Fruit fly (Drosophila melanogaster): ENCODE results near the gene Ho.

The Ho gene

dm6 chr3R:11649449-11649848, 30.1 kb upstream of the Ho start (continued):
- TF ChIP-seq CG5953 (GFP tag; IDR thresholded peaks at IDR 0.05), result peak; percentile 95
- peak; percentile 97 for TF ChIP-seq ab (GFP tag; optimal IDR thresholded peaks at IDR 0.05)
- TF ChIP-seq ftz-f1 (GFP tag; optimal IDR thresholded peaks at IDR 0.05), result peak; percentile 63
- TF ChIP-seq vfl (GFP tag; optimal IDR thresholded peaks at IDR 0.05), result peak; percentile 97
- TF ChIP-seq BtbVII (GFP tag; optimal IDR thresholded peaks at IDR 0.05), result peak; percentile 93
- TF ChIP-seq emc (GFP tag; optimal IDR thresholded peaks at IDR 0.05), result peak; percentile 94
- peak; percentile 89 for TF ChIP-seq p53 (GFP tag; optimal IDR thresholded peaks at IDR 0.05)
- peak; percentile 100 for TF ChIP-seq Med (GFP tag)
- peak; percentile 93 for TF ChIP-seq CkIIα-i1 (GFP tag; IDR thresholded peaks at IDR 0.05)
- TF ChIP-seq ash1 (GFP tag; optimal IDR thresholded peaks at IDR 0.05), result peak; percentile 73
- TF ChIP-seq stc (GFP tag; IDR thresholded peaks at IDR 0.05), result peak; percentile 97
- TF ChIP-seq CG9215 (GFP tag; IDR thresholded peaks at IDR 0.05), result peak; percentile 95
- TF ChIP-seq Mrtf (GFP tag; IDR thresholded peaks at IDR 0.05), result peak; percentile 97
- peak; percentile 85 for TF ChIP-seq cato (GFP tag; optimal IDR thresholded peaks at IDR 0.05; ENCODE audit: borderline replicate concordance)
- TF ChIP-seq Stat92E (GFP tag; optimal IDR thresholded peaks at IDR 0.05), result no peak
- peak; percentile 98 for TF ChIP-seq lmd (GFP tag; IDR thresholded peaks at IDR 0.05)
- TF ChIP-seq CG2199 (GFP tag; IDR thresholded peaks at IDR 0.05), result peak; percentile 92; the same call in 2 of the 3 replicates
- peak; percentile 87 for TF ChIP-seq CG11723 (GFP tag; optimal IDR thresholded peaks at IDR 0.05)
- TF ChIP-seq chinmo (GFP tag; IDR thresholded peaks at IDR 0.05; ENCODE audit: partially characterized antibody), result peak; percentile 54; the same call in 1 of the 4 replicates
- TF ChIP-seq hb (GFP tag; IDR thresholded peaks at IDR 0.05; ENCODE audit: partially characterized antibody), result no peak
- peak; percentile 80 for TF ChIP-seq CG3995 (GFP tag; optimal IDR thresholded peaks at IDR 0.05)
- peak; percentile 92 for TF ChIP-seq nmo (GFP tag; optimal IDR thresholded peaks at IDR 0.05)
- peak; percentile 93; the same call in 2 of the 3 replicates for TF ChIP-seq CG3726 (GFP tag; IDR thresholded peaks at IDR 0.05)
- TF ChIP-seq CG15011 (GFP tag; optimal IDR thresholded peaks at IDR 0.05), result peak; percentile 91
- TF ChIP-seq ro (GFP tag; IDR thresholded peaks at IDR 0.05), result peak; percentile 86
- peak; percentile 98 for TF ChIP-seq CG10543 (GFP tag; optimal IDR thresholded peaks at IDR 0.05)
- peak; percentile 71 for TF ChIP-seq Sry-δ (GFP tag; optimal IDR thresholded peaks at IDR 0.05)
- peak; percentile 52 for TF ChIP-seq abd-A (tag; optimal IDR thresholded peaks at IDR 0.05)
- TF ChIP-seq CG1024 (GFP tag; IDR thresholded peaks at IDR 0.05), result peak; percentile 89
- TF ChIP-seq CG1647 (GFP tag; optimal IDR thresholded peaks at IDR 0.05), result peak; percentile 96
- peak; percentile 77 for TF ChIP-seq CG10267 (tag; optimal IDR thresholded peaks at IDR 0.05)
- peak; percentile 91 for TF ChIP-seq btn (GFP tag; optimal IDR thresholded peaks at IDR 0.05)
- TF ChIP-seq CG34224 (GFP tag; IDR thresholded peaks at IDR 0.05; ENCODE audit: partially characterized antibody), result 0 out of 3 replicates have a peak, but pooled peaks have one; percentile 16
- peak; percentile 96 for TF ChIP-seq CG12155 (GFP tag; optimal IDR thresholded peaks at IDR 0.05)
- peak; percentile 98 for TF ChIP-seq Antp (GFP tag; optimal IDR thresholded peaks at IDR 0.05)
- TF ChIP-seq CG12236 (GFP tag; optimal IDR thresholded peaks at IDR 0.05), result peak; percentile 88
- TF ChIP-seq row (GFP tag; IDR thresholded peaks at IDR 0.05), result peak; percentile 97
- TF ChIP-seq ranshi (GFP tag; IDR thresholded peaks at IDR 0.05), result peak; percentile 97
- peak; percentile 97 for TF ChIP-seq HLH3B (GFP tag; IDR thresholded peaks at IDR 0.05)
- TF ChIP-seq grau (tag; optimal IDR thresholded peaks at IDR 0.05), result peak; percentile 99
- peak; percentile 96 for TF ChIP-seq CG9609 (GFP tag; optimal IDR thresholded peaks at IDR 0.05)
- peak; percentile 97 for TF ChIP-seq so (GFP tag; IDR thresholded peaks at IDR 0.05)
- TF ChIP-seq sna (GFP tag; IDR thresholded peaks at IDR 0.05; ENCODE audit: partially characterized antibody), result no peak
- TF ChIP-seq CG6854 (GFP tag; optimal IDR thresholded peaks at IDR 0.05), result peak; percentile 89
- no peak for TF ChIP-seq Hr39 (optimal IDR thresholded peaks at IDR 0.05)
- TF ChIP-seq CG2116 (GFP tag; optimal IDR thresholded peaks at IDR 0.05), result peak; percentile 72
- TF ChIP-seq scrt (GFP tag; optimal IDR thresholded peaks at IDR 0.05), result peak; percentile 93
- peak; percentile 98 for TF ChIP-seq lab (GFP tag; optimal IDR thresholded peaks at IDR 0.05)
- TF ChIP-seq trem (tag; optimal IDR thresholded peaks at IDR 0.05), result peak; percentile 20
- peak; percentile 95 for TF ChIP-seq CG17328 (GFP tag; IDR thresholded peaks at IDR 0.05)
- peak; percentile 96 for TF ChIP-seq CG17359 (tag; optimal IDR thresholded peaks at IDR 0.05)
